Fruit fly (Drosophila melanogaster): ENCODE measurements around the gene Sfp26Ac.

DNA sequence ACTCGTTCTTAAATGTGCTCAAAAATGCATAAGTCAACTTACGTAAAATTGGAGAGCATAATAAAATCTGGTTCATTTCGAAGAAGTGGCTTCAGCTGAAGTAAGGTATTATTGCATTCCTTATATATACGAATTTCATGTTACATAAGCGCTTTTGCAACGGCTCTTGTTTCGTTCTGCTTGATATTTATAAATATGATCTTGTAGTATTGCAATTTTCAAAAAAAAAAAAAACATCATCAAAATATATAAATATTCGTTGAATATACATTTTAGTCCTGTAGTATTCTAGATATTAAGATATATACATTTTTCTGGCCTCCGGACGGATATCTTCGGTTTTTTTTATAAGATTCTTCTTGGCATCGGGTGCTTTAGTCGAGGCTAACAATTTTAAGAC lies 9.2 kb upstream of the Sfp26Ac start, which contains the start of gene Acp26Aa:
- TF ChIP-seq usp (GFP tag; optimal IDR thresholded peaks at IDR 0.05), result no peak
- no peak for TF ChIP-seq psq (optimal IDR thresholded peaks at IDR 0.05)
